Fruit fly (Drosophila melanogaster) whole organism, adult: ENCODE measurements around the gene CG3610.

Experiments used
- CG14711 ChIP-seq: fragments of 200-800 bp; sonication (Bioruptor generic); optimal IDR thresholded peaks from 2 replicates; lab custom pipeline; 2018; ENCODE audit warnings: missing biosample characterization, mild to moderate bottlenecking, missing genetic modification characterization, moderate library complexity
- CG33017 ChIP-seq: fragments of 200-800 bp; sonication (Bioruptor generic); optimal IDR thresholded peaks from 2 replicates; lab custom pipeline; 2018; ENCODE audit warnings: missing biosample characterization, mild to moderate bottlenecking, missing genetic modification characterization, moderate library complexity
- CG7045 ChIP-seq: fragments of 200-800 bp; sonication (Bioruptor generic); optimal IDR thresholded peaks from 2 replicates; lab custom pipeline; 2017; ENCODE audit warnings: missing biosample characterization, mild to moderate bottlenecking, missing genetic modification characterization
- Clk ChIP-seq: fragments of 200-800 bp; sonication (Bioruptor generic); optimal IDR thresholded peaks from 2 replicates; lab custom pipeline; 2017; ENCODE audit warnings: missing biosample characterization, missing genetic modification characterization
- Crg-1 ChIP-seq: fragments of 200-800 bp; sonication (Bioruptor generic); optimal IDR thresholded peaks from 2 replicates; lab custom pipeline; 2016; ENCODE audit warnings: missing biosample characterization, missing genetic modification characterization
- Hr96 ChIP-seq: fragments of 200-800 bp; sonication (Bioruptor generic); optimal IDR thresholded peaks from 2 replicates; lab custom pipeline; 2016; ENCODE audit warnings: missing biosample characterization, missing genetic modification characterization
- Mnt ChIP-seq: fragments of 200-800 bp; sonication (Bioruptor generic); optimal IDR thresholded peaks from 2 replicates; lab custom pipeline; 2016; ENCODE audit warnings: missing biosample characterization, mild to moderate bottlenecking, missing genetic modification characterization
- cic ChIP-seq: fragments of 200-800 bp; sonication (Bioruptor generic); optimal IDR thresholded peaks from 2 replicates; lab custom pipeline; 2017; ENCODE audit warnings: missing biosample characterization, mild to moderate bottlenecking, missing genetic modification characterization, moderate library complexity
- kay ChIP-seq: fragments of 200-800 bp; sonication (Bioruptor generic); peaks from one replicate; lab custom pipeline; 2016; ENCODE audit warnings: missing biosample characterization, missing genetic modification characterization, borderline replicate concordance
- ovo ChIP-seq: fragments of 200-800 bp; sonication (Bioruptor generic); optimal IDR thresholded peaks from 2 replicates; lab custom pipeline; 2016; ENCODE audit warnings: missing biosample characterization, missing genetic modification characterization
- tj ChIP-seq: fragments of 200-800 bp; sonication (Bioruptor generic); optimal IDR thresholded peaks from 3 replicates; lab custom pipeline; 2017; ENCODE audit warnings: missing biosample characterization, mild to moderate bottlenecking, missing genetic modification characterization, moderate library complexity
- toe ChIP-seq: fragments of 200-800 bp; sonication (Bioruptor generic); optimal IDR thresholded peaks from 2 replicates; lab custom pipeline; 2016; ENCODE audit warnings: missing biosample characterization, missing genetic modification characterization

DNA sequence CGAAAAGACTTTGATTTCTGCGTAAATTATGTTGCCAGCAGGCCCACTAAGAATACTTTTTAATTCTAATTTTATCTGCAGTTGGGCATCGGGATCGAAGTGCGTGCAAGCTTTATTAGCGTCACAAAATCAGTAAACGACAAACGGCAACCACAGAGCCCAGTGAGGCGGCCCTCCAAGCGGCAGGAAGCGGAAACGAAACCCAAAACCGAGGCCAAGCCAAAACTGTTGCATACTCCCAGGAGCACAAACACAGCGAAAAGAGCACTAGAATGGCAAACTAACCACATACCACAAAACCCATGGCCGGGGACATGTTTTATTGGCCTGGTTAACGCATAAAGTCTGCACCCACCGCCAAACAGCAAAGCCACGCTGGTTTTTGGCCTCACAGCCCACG, 12.6 kb upstream of the CG3610 start:
- TF ChIP-seq Crg-1 (GFP tag; lab: Kevin White, UChicago) (no peak), CG33017 (no peak), ovo (GFP tag; lab: Kevin White, UChicago) (no peak), CG14711 (tag; lab: Kevin White, UChicago) (no peak), Hr96 (GFP tag; lab: Kevin White, UChicago) (no peak), CG7045 (GFP tag; lab: Kevin White, UChicago) (no peak), Clk (GFP tag; lab: Kevin White, UChicago) (no peak), Mnt (GFP tag; lab: Kevin White, UChicago) (no peak), tj (GFP tag; lab: Kevin White, UChicago) (no peak), kay (GFP tag; lab: Kevin White, UChicago) (no peak), cic (GFP tag; lab: Kevin White, UChicago) (no peak), toe (GFP tag; lab: Kevin White, UChicago) (no peak)
